Worm (Caenorhabditis elegans) whole organism, L2 larva: Measurements from ENCODE around the gene M05D6.9.

ENCODE experiments used
- R02D3.7 ChIP-seq: fragments of 150-350 bp; optimal IDR thresholded peaks from 2 replicates; lab custom pipeline; 2014; ENCODE audit warnings: missing biosample characterization, missing genetic modification characterization
- lsy-2 ChIP-seq, 2 experiments: fragments of 150-350 bp in 1 of 2; sonication (generic microtip) in 1 of 2; optimal IDR thresholded peaks; 2 replicates each; lab custom pipeline; 2014 to 2017; ENCODE audit warnings: missing biosample characterization in 2 of 2, missing genetic modification characterization in 2 of 2
- nhr-23 ChIP-seq: fragments of 150-350 bp; optimal IDR thresholded peaks from 2 replicates; lab custom pipeline; 2014; ENCODE audit warnings: missing biosample characterization, missing genetic modification reagents, missing genetic modification characterization
- nhr-77 ChIP-seq: fragments of 150-350 bp; optimal IDR thresholded peaks from 2 replicates; lab custom pipeline; 2014; ENCODE audit warnings: missing biosample characterization, missing genetic modification characterization

DNA sequence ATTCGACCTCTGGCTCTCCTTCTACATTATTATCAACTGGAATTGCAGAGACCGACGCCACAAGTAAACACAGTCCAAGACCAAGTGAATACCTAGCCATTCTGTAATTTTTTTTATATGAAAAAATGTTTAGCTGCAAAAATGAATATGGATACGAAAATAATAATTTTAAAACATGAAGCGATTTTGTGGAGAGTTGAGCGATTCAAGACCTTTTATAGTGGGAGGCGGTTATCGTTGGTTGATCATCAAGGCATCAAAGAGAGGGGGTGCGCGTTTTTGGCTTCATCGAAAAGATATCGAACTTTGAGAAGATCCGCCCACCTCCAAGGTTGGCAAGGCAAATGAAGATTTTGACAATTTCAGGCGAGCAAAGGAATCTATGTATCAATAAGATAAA is 47.3 kb upstream of the M05D6.9 start, which contains the start of gene cut-3:
- TF ChIP-seq lsy-2 (tag; optimal IDR thresholded peaks at IDR 0.05; lab: Kevin White, UChicago) (no peak), nhr-77 (tag; lab: Kevin White, UChicago) (no peak), nhr-23 (tag; lab: Kevin White, UChicago) (no peak), R02D3.7 (tag; lab: Kevin White, UChicago) (no peak)
